Fruit fly (Drosophila melanogaster) whole organism, embryonic: ENCODE data around the gene att-ORFB.

Experiments
- Asciz ChIP-seq: fragments of 200-800 bp; sonication (Bioruptor generic); optimal IDR thresholded peaks from 2 replicates; lab custom pipeline; 2017; ENCODE audit warnings: missing biosample characterization, mild to moderate bottlenecking, missing genetic modification characterization, missing genetic modification reagents
- B-H2 ChIP-seq: fragments of 200-800 bp; sonication (Bioruptor generic); optimal IDR thresholded peaks from 2 replicates; lab custom pipeline; 2018; ENCODE audit warnings: missing biosample characterization, mild to moderate bottlenecking, missing genetic modification characterization
- BtbVII ChIP-seq: fragments of 200-800 bp; sonication (Bioruptor generic); optimal IDR thresholded peaks from 3 replicates; lab custom pipeline; 2017; ENCODE audit warnings: missing biosample characterization, mild to moderate bottlenecking, missing genetic modification characterization
- CG10543 ChIP-seq: fragments of 200-800 bp; sonication (Bioruptor generic); optimal IDR thresholded peaks from 3 replicates; lab custom pipeline; 2017; ENCODE audit warnings: missing biosample characterization, mild to moderate bottlenecking, missing genetic modification characterization, moderate library complexity
- CG10565 ChIP-seq: fragments of 200-800 bp; sonication (Bioruptor generic); optimal IDR thresholded peaks from 3 replicates; lab custom pipeline; 2016; ENCODE audit warnings: missing biosample characterization, mild to moderate bottlenecking, missing genetic modification characterization
- CG11456 ChIP-seq: fragments of 200-800 bp; sonication (Bioruptor generic); IDR thresholded peaks from 3 replicates; pipeline ENCODE4 v1.3.6; 2022; ENCODE audit warnings: missing biosample characterization, missing genetic modification characterization
- CG12769 ChIP-seq: fragments of 200-800 bp; sonication (Bioruptor generic); optimal IDR thresholded peaks from 2 replicates; lab custom pipeline; 2019; ENCODE audit warnings: missing biosample characterization, mild to moderate bottlenecking, missing genetic modification characterization, moderate library complexity
- CG14441 ChIP-seq: fragments of 200-800 bp; sonication (Bioruptor generic); IDR thresholded peaks from 2 replicates; pipeline ENCODE4 v1.3.6; 2022; ENCODE audit warnings: missing biosample characterization, missing genetic modification characterization
- CG15479 ChIP-seq: fragments of 200-800 bp; sonication (Bioruptor generic); optimal IDR thresholded peaks from 3 replicates; lab custom pipeline; 2019; ENCODE audit warnings: missing biosample characterization, mild to moderate bottlenecking, missing genetic modification characterization, moderate library complexity
- CG17385 ChIP-seq: fragments of 200-800 bp; sonication (Bioruptor generic); optimal IDR thresholded peaks from 3 replicates; lab custom pipeline; 2018; ENCODE audit warnings: missing biosample characterization, mild to moderate bottlenecking, missing genetic modification characterization
- CG1792 ChIP-seq: fragments of 200-800 bp; sonication (Bioruptor generic); optimal IDR thresholded peaks from 2 replicates; lab custom pipeline; 2016; ENCODE audit warnings: missing biosample characterization, missing genetic modification characterization
- CG1832 ChIP-seq: fragments of 200-800 bp; sonication (Bioruptor generic); optimal IDR thresholded peaks from 2 replicates; lab custom pipeline; 2017; ENCODE audit warnings: missing biosample characterization, mild to moderate bottlenecking, missing genetic modification characterization, inconsistent platforms
- CG30403 ChIP-seq: fragments of 200-800 bp; sonication (Bioruptor generic); optimal IDR thresholded peaks from 3 replicates; lab custom pipeline; 2016; ENCODE audit warnings: missing biosample characterization, missing genetic modification characterization
- CG3281 ChIP-seq: fragments of 200-800 bp; sonication (Bioruptor generic); optimal IDR thresholded peaks from 3 replicates; lab custom pipeline; 2017; ENCODE audit warnings: missing biosample characterization, mild to moderate bottlenecking, missing genetic modification characterization
- CG6689 ChIP-seq: fragments of 200-800 bp; sonication (Bioruptor generic); IDR thresholded peaks from 2 replicates; pipeline ENCODE4 v1.3.6; 2022; ENCODE audit warnings: missing biosample characterization, missing genetic modification characterization
- CG6765 ChIP-seq: fragments of 200-800 bp; sonication (Bioruptor generic); optimal IDR thresholded peaks from 3 replicates; lab custom pipeline; 2017; ENCODE audit warnings: missing biosample characterization, mild to moderate bottlenecking, missing genetic modification characterization
- CG6854 ChIP-seq: fragments of 200-800 bp; sonication (Bioruptor generic); optimal IDR thresholded peaks from 3 replicates; lab custom pipeline; 2017; ENCODE audit warnings: missing biosample characterization, mild to moderate bottlenecking, missing genetic modification characterization
- CG7372 ChIP-seq: fragments of 200-800 bp; sonication (Bioruptor generic); IDR thresholded peaks from 2 replicates; pipeline ENCODE4 v1.3.6; 2022; ENCODE audit warnings: missing biosample characterization, missing genetic modification characterization
- CG8089 ChIP-seq: fragments of 200-800 bp; sonication (Bioruptor generic); optimal IDR thresholded peaks from 3 replicates; lab custom pipeline; 2016; ENCODE audit warnings: missing biosample characterization, missing genetic modification characterization
- CG9609 ChIP-seq: fragments of 200-800 bp; sonication (Bioruptor generic); optimal IDR thresholded peaks from 3 replicates; lab custom pipeline; 2016; ENCODE audit warnings: missing biosample characterization, missing genetic modification characterization
- Dfd ChIP-seq, 2 experiments: fragments of >200 bp; optimal IDR thresholded peaks; 2 replicates each; lab custom pipeline; 2017; ENCODE audit warnings: missing biosample characterization in 2 of 2, missing genetic modification characterization in 2 of 2
- Doc3 ChIP-seq: fragments of 200-800 bp; sonication (Bioruptor generic); IDR thresholded peaks from 3 replicates; pipeline ENCODE4 v1.3.6; 2022; ENCODE audit warnings: missing biosample characterization, missing genetic modification characterization; ENCODE audit not compliant: partially characterized antibody
- Dp ChIP-seq: fragments of 200-800 bp; sonication (Bioruptor generic); optimal IDR thresholded peaks from 2 replicates; lab custom pipeline; 2018; ENCODE audit warnings: missing biosample characterization, mild to moderate bottlenecking, missing genetic modification characterization, moderate library complexity
- Eip74EF ChIP-seq, 2 experiments: fragments of 200-800 bp in 1 of 2; fragments of >200 bp in 1 of 2; sonication (Bioruptor generic) in 1 of 2; optimal IDR thresholded peaks; 2 replicates each; lab custom pipeline; 2017 to 2019; ENCODE audit warnings: missing biosample characterization in 2 of 2, missing genetic modification characterization in 2 of 2, mild to moderate bottlenecking in 1 of 2, moderate library complexity in 1 of 2
- HLH4C ChIP-seq: fragments of 200-800 bp; sonication (Bioruptor generic); IDR thresholded peaks from 3 replicates; pipeline ENCODE4 v1.3.6; 2022; ENCODE audit warnings: missing biosample characterization, missing genetic modification characterization; ENCODE audit not compliant: partially characterized antibody
- Hr3 ChIP-seq: fragments of 200-800 bp; sonication (Bioruptor generic); optimal IDR thresholded peaks from 3 replicates; lab custom pipeline; 2016; ENCODE audit warnings: missing biosample characterization, missing genetic modification characterization
- MESR4 ChIP-seq: fragments of 200-800 bp; sonication (Bioruptor generic); optimal IDR thresholded peaks from 2 replicates; lab custom pipeline; 2018; ENCODE audit warnings: missing biosample characterization, mild to moderate bottlenecking, missing genetic modification characterization, moderate library complexity
- Mad ChIP-seq: fragments of 200-800 bp; sonication (Bioruptor generic); optimal IDR thresholded peaks from 2 replicates; lab custom pipeline; 2016; ENCODE audit warnings: missing biosample characterization, missing genetic modification characterization
- Myb ChIP-seq: fragments of 200-800 bp; sonication (Bioruptor generic); optimal IDR thresholded peaks from 2 replicates; lab custom pipeline; 2016; ENCODE audit warnings: missing biosample characterization, missing genetic modification characterization
- Sry-β ChIP-seq: fragments of 200-800 bp; sonication (Bioruptor generic); optimal IDR thresholded peaks from 2 replicates; lab custom pipeline; 2018; ENCODE audit warnings: missing biosample characterization, mild to moderate bottlenecking, missing genetic modification characterization, moderate library complexity
- ase ChIP-seq: fragments of 200-800 bp; sonication (Bioruptor generic); IDR thresholded peaks from 3 replicates; pipeline ENCODE4 v1.3.6; 2022; ENCODE audit warnings: missing biosample characterization, missing genetic modification characterization
- bcd ChIP-seq: fragments of 200-800 bp; sonication (Bioruptor generic); optimal IDR thresholded peaks from 2 replicates; lab custom pipeline; 2017; ENCODE audit warnings: missing biosample characterization, mild to moderate bottlenecking, missing genetic modification characterization
- cg ChIP-seq: fragments of 200-800 bp; sonication (Bioruptor generic); optimal IDR thresholded peaks from 3 replicates; lab custom pipeline; 2019; ENCODE audit warnings: missing biosample characterization, mild to moderate bottlenecking, missing genetic modification characterization, moderate library complexity
- cwo ChIP-seq: fragments of 200-800 bp; sonication (Bioruptor generic); optimal IDR thresholded peaks from 3 replicates; lab custom pipeline; 2017; ENCODE audit warnings: missing biosample characterization, missing genetic modification characterization, mild to moderate bottlenecking, moderate library complexity, missing genetic modification reagents
- disco-r ChIP-seq: fragments of 200-800 bp; sonication (Bioruptor generic); optimal IDR thresholded peaks from 2 replicates; lab custom pipeline; 2016; ENCODE audit warnings: missing biosample characterization, missing genetic modification characterization
- dm ChIP-seq: fragments of 200-800 bp; sonication (Bioruptor generic); optimal IDR thresholded peaks from 3 replicates; lab custom pipeline; 2016; ENCODE audit warnings: missing biosample characterization, missing genetic modification characterization
- eve ChIP-seq, 2 experiments: fragments of >200 bp; optimal IDR thresholded peaks; 2 replicates each; lab custom pipeline; 2017; ENCODE audit warnings: missing biosample characterization in 2 of 2, missing genetic modification characterization in 2 of 2
- ewg ChIP-seq: fragments of 200-800 bp; sonication (Bioruptor generic); optimal IDR thresholded peaks from 3 replicates; lab custom pipeline; 2017; ENCODE audit warnings: mild to moderate bottlenecking, missing biosample characterization, missing genetic modification reagents, missing genetic modification characterization
- grau ChIP-seq: fragments of 200-800 bp; optimal IDR thresholded peaks from 3 replicates; lab custom pipeline; 2019; ENCODE audit warnings: missing biosample characterization, mild to moderate bottlenecking, missing genetic modification characterization, moderate library complexity
- ind ChIP-seq: fragments of 200-800 bp; sonication (Bioruptor generic); optimal IDR thresholded peaks from 3 replicates; lab custom pipeline; 2016; ENCODE audit warnings: missing biosample characterization, missing genetic modification characterization
- onecut ChIP-seq: fragments of 200-800 bp; sonication (Bioruptor generic); IDR thresholded peaks from 2 replicates; pipeline ENCODE4 v1.3.6; 2022; ENCODE audit warnings: missing biosample characterization, missing genetic modification characterization
- pho ChIP-seq: fragments of 200-800 bp; sonication (Bioruptor generic); optimal IDR thresholded peaks from 2 replicates; lab custom pipeline; 2016; ENCODE audit warnings: missing biosample characterization, missing genetic modification characterization
- row ChIP-seq: fragments of 200-800 bp; sonication (Bioruptor generic); IDR thresholded peaks from 3 replicates; pipeline ENCODE4 v1.3.6; 2022; ENCODE audit warnings: missing biosample characterization, missing genetic modification characterization
- sd ChIP-seq: fragments of 200-800 bp; sonication (Bioruptor generic); optimal IDR thresholded peaks from 3 replicates; lab custom pipeline; 2018; ENCODE audit warnings: missing biosample characterization, mild to moderate bottlenecking, missing genetic modification characterization, moderate library complexity
- tio ChIP-seq: fragments of 200-800 bp; sonication (Bioruptor generic); optimal IDR thresholded peaks from 2 replicates; lab custom pipeline; 2017; ENCODE audit warnings: missing biosample characterization, missing genetic modification characterization, inconsistent platforms
- tll ChIP-seq, 2 experiments: fragments of 200-800 bp in 1 of 2; fragments of >200 bp in 1 of 2; sonication (Bioruptor generic) in 1 of 2; optimal IDR thresholded peaks; 2 replicates each; lab custom pipeline; 2017 to 2019; ENCODE audit warnings: missing biosample characterization in 2 of 2, missing genetic modification characterization in 2 of 2, mild to moderate bottlenecking in 1 of 2, moderate library complexity in 1 of 2
- trh ChIP-seq: fragments of 200-800 bp; sonication (Bioruptor generic); optimal IDR thresholded peaks from 2 replicates; lab custom pipeline; 2016; ENCODE audit warnings: missing biosample characterization, missing genetic modification characterization
- yki ChIP-seq: fragments of >200 bp; optimal IDR thresholded peaks from 3 replicates; lab custom pipeline; 2018
- z ChIP-seq: fragments of 200-800 bp; sonication (Bioruptor generic); IDR thresholded peaks from 3 replicates; pipeline ENCODE4 v1.3.6; 2022; ENCODE audit warnings: missing biosample characterization, missing genetic modification characterization

att-ORFB gene

DNA sequence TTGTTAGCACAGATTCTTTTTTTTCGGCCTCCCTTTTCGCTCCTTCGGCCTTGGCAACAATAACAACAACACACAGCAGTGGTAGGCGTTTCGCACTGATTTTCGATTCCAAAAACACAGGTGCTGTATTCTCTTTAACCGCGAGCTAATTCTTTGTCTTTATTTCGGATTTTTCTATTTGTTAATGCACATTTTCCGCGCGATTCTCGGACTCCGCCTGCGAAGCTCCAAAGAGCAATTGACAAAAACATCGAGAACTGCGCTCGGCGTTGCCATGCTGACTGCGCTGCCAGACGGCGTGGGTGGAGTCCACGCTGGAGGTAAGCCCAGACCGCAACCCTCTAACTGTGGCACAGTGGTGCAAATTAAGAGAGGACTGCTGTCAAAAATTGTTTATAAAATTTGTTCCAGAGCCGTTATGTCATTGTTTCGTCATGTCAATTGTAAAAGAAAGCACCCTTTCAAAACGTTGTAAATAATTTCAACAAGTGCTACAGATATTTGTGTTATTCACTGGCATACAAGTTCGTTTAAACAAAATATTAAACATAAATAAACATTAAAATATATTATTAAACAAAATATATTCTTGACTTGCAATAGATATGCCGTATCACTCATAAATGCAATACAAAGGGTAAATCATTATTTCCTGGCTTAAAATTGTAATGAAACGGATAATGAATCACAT is 3.4 kb upstream of the att-ORFB start, which contains the start of the genes DPCoAC and CG5180 (continued):
- peak in 1 of 2 experiments; percentile 12 for TF ChIP-seq tll (GFP tag; optimal IDR thresholded peaks at IDR 0.05; lab: Kevin White, UChicago)
- peak; percentile 68; the same call in 1 of the 2 replicates for TF ChIP-seq CG7372 (GFP tag; lab: Robert Waterston, UW)
- TF ChIP-seq Asciz (GFP tag; lab: Kevin White, UChicago) = no peak
- TF ChIP-seq dm (GFP tag; lab: Kevin White, UChicago) = peak; percentile 67
- peak; percentile 17 for TF ChIP-seq CG8089
- TF ChIP-seq Eip74EF (GFP tag; optimal IDR thresholded peaks at IDR 0.05; lab: Kevin White, UChicago) = no peak
- peak; percentile 45 for TF ChIP-seq ewg (GFP tag; lab: Kevin White, UChicago)
- TF ChIP-seq CG12769 (tag; lab: Kevin White, UChicago) = peak; percentile 75
- TF ChIP-seq CG3281 (GFP tag; lab: Kevin White, UChicago) = peak; percentile 59
- TF ChIP-seq CG6765 (GFP tag; lab: Kevin White, UChicago) = no peak
- peak; percentile 57 for TF ChIP-seq CG6854
- peak; percentile 56 for TF ChIP-seq cg (GFP tag; lab: Kevin White, UChicago)
- no peak for TF ChIP-seq CG1832 (GFP tag; lab: Kevin White, UChicago)
- peak; percentile 13 for TF ChIP-seq cwo (GFP tag; lab: Kevin White, UChicago)
- peak; percentile 80 for TF ChIP-seq CG14441 (GFP tag; lab: Robert Waterston, UW)
- peak; percentile 57; the same call in 1 of the 2 replicates for TF ChIP-seq CG6689 (GFP tag; lab: Robert Waterston, UW)
- TF ChIP-seq CG1792 (GFP tag; lab: Kevin White, UChicago) = peak; percentile 33
- peak; percentile 60 for TF ChIP-seq grau (tag; lab: Kevin White, UChicago)
- peak; percentile 60 for TF ChIP-seq Mad (GFP tag; lab: Kevin White, UChicago)
- peak; percentile 89 for TF ChIP-seq CG11456 (GFP tag; lab: Robert Waterston, UW)
- peak; percentile 64 for TF ChIP-seq tio (GFP tag; lab: Kevin White, UChicago)
- TF ChIP-seq CG30403 (GFP tag; lab: Kevin White, UChicago) = peak; percentile 73
- TF ChIP-seq bcd (GFP tag; lab: Kevin White, UChicago) = peak; percentile 56
- peak; percentile 77 for TF ChIP-seq CG10543 (GFP tag; lab: Kevin White, UChicago)
- no peak for TF ChIP-seq disco-r (GFP tag; lab: Kevin White, UChicago)
- TF ChIP-seq pho = peak; percentile 70
- no peak for TF ChIP-seq eve (GFP tag; optimal IDR thresholded peaks at IDR 0.05; lab: Kevin White, UChicago)
- TF ChIP-seq Doc3 (GFP tag; lab: Robert Waterston, UW) = no peak
- TF ChIP-seq B-H2 (GFP tag; lab: Kevin White, UChicago) = peak; percentile 54
- TF ChIP-seq trh (GFP tag; lab: Kevin White, UChicago) = no peak
- TF ChIP-seq onecut (GFP tag; lab: Robert Waterston, UW) = peak; percentile 30
- no peak for TF ChIP-seq Dfd (GFP tag; optimal IDR thresholded peaks at IDR 0.05; lab: Kevin White, UChicago)
- peak; percentile 33 for TF ChIP-seq CG17385 (GFP tag; lab: Kevin White, UChicago)
- TF ChIP-seq Sry-β (GFP tag; lab: Kevin White, UChicago) = peak; percentile 12
- TF ChIP-seq MESR4 (GFP tag; lab: Kevin White, UChicago) = peak; percentile 74
- TF ChIP-seq sd (tag; lab: Kevin White, UChicago) = no peak
- TF ChIP-seq yki (lab: Kevin White, UChicago) = no peak
- TF ChIP-seq CG9609 = peak; percentile 74
- peak; percentile 73 for TF ChIP-seq Myb (GFP tag; lab: Kevin White, UChicago)
- TF ChIP-seq z (GFP tag; lab: Robert Waterston, UW) = no peak
- TF ChIP-seq HLH4C (GFP tag; lab: Robert Waterston, UW) = no peak
- TF ChIP-seq row (GFP tag; lab: Robert Waterston, UW) = peak; percentile 94
- TF ChIP-seq ase (GFP tag; lab: Robert Waterston, UW) = no peak; the same call in 2 of the 3 replicates
- no peak for TF ChIP-seq CG15479 (GFP tag; lab: Kevin White, UChicago)
- TF ChIP-seq Dp (GFP tag; lab: Kevin White, UChicago) = no peak
- peak; percentile 72 for TF ChIP-seq ind (GFP tag; lab: Kevin White, UChicago)
- no peak for TF ChIP-seq CG10565 (GFP tag; lab: Kevin White, UChicago)
- TF ChIP-seq BtbVII = no peak
- peak; percentile 61 for TF ChIP-seq Hr3 (GFP tag; lab: Kevin White, UChicago)
